Worm (Caenorhabditis elegans) whole organism, midembryonic: ENCODE data around the gene gcy-29.

Experiments used
- T22C8.4 ChIP-seq: fragments of 200-800 bp; sonication (Bioruptor generic); IDR thresholded peaks from 2 replicates; pipeline ENCODE4 v1.3.6; 2022; ENCODE audit warnings: missing genetic modification characterization, missing compliant biosample characterization
- flt-1 ChIP-seq: fragments of 200-800 bp; sonication (Bioruptor generic); IDR thresholded peaks from 2 replicates; pipeline ENCODE4 v1.3.6; 2022; ENCODE audit warnings: missing genetic modification characterization, missing compliant biosample characterization
- klf-2 ChIP-seq: fragments of 200-800 bp; sonication (Bioruptor generic); conservative IDR thresholded peaks from 2 replicates; pipeline ENCODE4 v1.3.6; 2022; ENCODE audit warnings: missing genetic modification reagents, missing genetic modification characterization, missing compliant biosample characterization
- med-1 ChIP-seq: sonication (generic microtip); optimal IDR thresholded peaks from 2 replicates; lab custom pipeline; 2017; ENCODE audit warnings: missing genetic modification characterization, mild to moderate bottlenecking, missing compliant biosample characterization, antibody characterized with exemption, missing genetic modification reagents; ENCODE audit not compliant: insufficient read depth
- tab-1 ChIP-seq: fragments of 200-800 bp; sonication (Bioruptor generic); IDR thresholded peaks from 2 replicates; pipeline ENCODE4 v1.3.6; 2022; ENCODE audit warnings: missing genetic modification characterization, missing compliant biosample characterization

ce11 chrII:14582206-14582605 lies 33.6 kb upstream of the gcy-29 start, which contains the start of gene C01G12.3:
- TF ChIP-seq T22C8.4 (GFP tag; lab: Robert Waterston, UW) (no peak), med-1 (GFP tag; lab: Kevin White, UChicago) (no peak), tab-1 (GFP tag; lab: Robert Waterston, UW) (no peak), klf-2 (GFP tag; lab: Robert Waterston, UW) (no peak), flt-1 (GFP tag; lab: Robert Waterston, UW) (no peak)
